Worm (Caenorhabditis elegans) whole organism, L4/young adult: ENCODE data around the gene ndx-9.

Source experiments
- W03F9.2 ChIP-seq: fragments of 150-350 bp; optimal IDR thresholded peaks from 2 replicates; lab custom pipeline; 2014; ENCODE audit warnings: missing biosample characterization, missing genetic modification characterization
- dao-5 ChIP-seq: sonication (generic microtip); optimal IDR thresholded peaks from 2 replicates; lab custom pipeline; 2016; ENCODE audit warnings: missing genotype, missing genetic modification characterization, moderate library complexity, missing compliant biosample characterization
- him-1 ChIP-seq: sonication (generic microtip); optimal IDR thresholded peaks from 2 replicates; lab custom pipeline; 2016; ENCODE audit warnings: missing genotype, missing genetic modification reagents, missing genetic modification characterization, missing compliant biosample characterization

ce11 chrIV:10980628-10981027 lies 31.2 kb downstream of the ndx-9 start:
- TF ChIP-seq W03F9.2 (tag; lab: Kevin White, UChicago) (no peak), him-1 (no peak), dao-5 (tag; lab: Kevin White, UChicago) (no peak)
